Worm (Caenorhabditis elegans) whole organism, L4 larva: Measurements from ENCODE around the gene C55C3.6.

ENCODE experiments used
- F10B5.3 ChIP-seq: sonication (generic microtip); optimal IDR thresholded peaks from 2 replicates; lab custom pipeline; 2016; ENCODE audit warnings: mild to moderate bottlenecking, missing genetic modification characterization, missing compliant biosample characterization
- F49E8.2 ChIP-seq: sonication (generic microtip); optimal IDR thresholded peaks from 2 replicates; lab custom pipeline; 2016; ENCODE audit warnings: missing compliant biosample characterization, mild to moderate bottlenecking, missing genetic modification characterization, borderline replicate concordance
- Y48G9A.11 ChIP-seq: fragments of 200-800 bp; sonication (Bioruptor generic); IDR thresholded peaks from 2 replicates; pipeline ENCODE4 v1.3.6; 2022; ENCODE audit warnings: missing genetic modification reagents, missing genetic modification characterization, missing compliant biosample characterization
- aha-1 ChIP-seq: fragments of 150-350 bp; peaks from one replicate; lab custom pipeline; 2014; ENCODE audit warnings: missing biosample characterization, missing genetic modification characterization
- aly-2 ChIP-seq: sonication (generic microtip); optimal IDR thresholded peaks from 2 replicates; lab custom pipeline; 2018; ENCODE audit warnings: missing biosample characterization, missing genetic modification characterization
- ama-1 ChIP-seq: fragments of 150-350 bp; optimal IDR thresholded peaks from 2 replicates; lab custom pipeline; 2014; ENCODE audit warnings: inconsistent platforms, mixed read lengths
- attf-4 ChIP-seq: sonication (generic microtip); optimal IDR thresholded peaks from 3 replicates; lab custom pipeline; 2017; ENCODE audit warnings: missing biosample characterization, missing genetic modification characterization
- ceh-32 ChIP-seq: sonication (generic microtip); optimal IDR thresholded peaks from 2 replicates; lab custom pipeline; 2016; ENCODE audit warnings: mild to moderate bottlenecking, missing genetic modification characterization, missing compliant biosample characterization; ENCODE audit not compliant: poor library complexity
- ceh-62 ChIP-seq: sonication (generic microtip); optimal IDR thresholded peaks from 2 replicates; lab custom pipeline; 2017; ENCODE audit warnings: missing biosample characterization, missing genetic modification characterization
- ceh-82 ChIP-seq: sonication (generic microtip); optimal IDR thresholded peaks from 2 replicates; lab custom pipeline; 2017; ENCODE audit warnings: missing biosample characterization, missing genetic modification characterization
- daf-16 ChIP-seq, 3 experiments: sonication (generic microtip); optimal IDR thresholded peaks; 2 replicates each; lab custom pipeline; 2016 to 2017; ENCODE audit warnings: missing genetic modification characterization in 3 of 3, missing genetic modification reagents in 3 of 3, mild to moderate bottlenecking in 2 of 3, missing compliant biosample characterization in 2 of 3, missing biosample characterization in 1 of 3, moderate library complexity in 1 of 3
- daf-19 ChIP-seq: fragments of 200-800 bp; sonication (Bioruptor generic); conservative IDR thresholded peaks from 2 replicates; pipeline ENCODE4 v1.3.6; 2022; ENCODE audit warnings: missing genetic modification characterization, missing compliant biosample characterization
- dpl-1 ChIP-seq: fragments of 150-350 bp; optimal IDR thresholded peaks from 2 replicates; lab custom pipeline; 2014; ENCODE audit warnings: missing biosample characterization, missing genetic modification reagents, missing genetic modification characterization
- dve-1 ChIP-seq: sonication (generic microtip); optimal IDR thresholded peaks from 2 replicates; lab custom pipeline; 2017; ENCODE audit warnings: antibody characterized with exemption, mild to moderate bottlenecking, missing genetic modification characterization, missing compliant biosample characterization; ENCODE audit not compliant: insufficient read depth
- egl-43 ChIP-seq: fragments of 200-800 bp; sonication (Bioruptor generic); IDR thresholded peaks from 2 replicates; pipeline ENCODE4 v1.3.6; 2022; ENCODE audit warnings: missing genetic modification reagents, missing genetic modification characterization, missing compliant biosample characterization
- gei-8 ChIP-seq: fragments of 200-800 bp; sonication (Bioruptor generic); optimal IDR thresholded peaks from 2 replicates; lab custom pipeline; 2018; ENCODE audit warnings: mild to moderate bottlenecking, missing genetic modification characterization, missing compliant biosample characterization
- hif-1 ChIP-seq, 2 experiments: sonication (generic microtip); optimal IDR thresholded peaks; 2 replicates each; lab custom pipeline; 2016 to 2017; ENCODE audit warnings: missing compliant biosample characterization in 2 of 2, missing genetic modification characterization in 2 of 2, missing genetic modification reagents in 2 of 2, missing genotype in 2 of 2, mild to moderate bottlenecking in 1 of 2
- hmg-1.1 ChIP-seq: fragments of 200-800 bp; sonication (Bioruptor generic); IDR thresholded peaks from 2 replicates; pipeline ENCODE4 v1.3.6; 2022; ENCODE audit warnings: missing genetic modification reagents, missing genetic modification characterization, missing compliant biosample characterization
- lim-7 ChIP-seq: fragments of 200-800 bp; sonication (Bioruptor generic); IDR thresholded peaks from 2 replicates; pipeline ENCODE4 v1.3.6; 2022; ENCODE audit warnings: missing genetic modification characterization, missing compliant biosample characterization
- lin-15B ChIP-seq: fragments of 150-350 bp; sonication (generic microtip); optimal IDR thresholded peaks from 3 replicates; lab custom pipeline; 2014; ENCODE audit warnings: missing biosample characterization, missing genetic modification characterization
- lin-29 ChIP-seq: fragments of 200-800 bp; sonication (Bioruptor generic); IDR thresholded peaks from 2 replicates; pipeline ENCODE4 v1.3.6; 2022; ENCODE audit warnings: missing genetic modification reagents, missing genetic modification characterization, missing compliant biosample characterization
- lin-39 ChIP-seq: fragments of 150-350 bp; optimal IDR thresholded peaks from 2 replicates; lab custom pipeline; 2014; ENCODE audit warnings: missing biosample characterization, missing genetic modification reagents, missing genetic modification characterization
- mdl-1 ChIP-seq, 2 experiments: fragments of 150-350 bp in 1 of 2; sonication (generic microtip) in 1 of 2; optimal IDR thresholded peaks; 2 replicates each; lab custom pipeline; 2014 to 2017; ENCODE audit warnings: missing biosample characterization in 2 of 2, missing genetic modification characterization in 2 of 2
- mxl-3 ChIP-seq: fragments of 200-800 bp; sonication (Bioruptor generic); optimal IDR thresholded peaks from 2 replicates; lab custom pipeline; 2018; ENCODE audit warnings: mild to moderate bottlenecking, missing genetic modification characterization, missing compliant biosample characterization
- nhr-10 ChIP-seq: fragments of 150-350 bp; optimal IDR thresholded peaks from 2 replicates; lab custom pipeline; 2014; ENCODE audit warnings: missing biosample characterization, missing genetic modification characterization
- nhr-11 ChIP-seq: fragments of 150-350 bp; optimal IDR thresholded peaks from 2 replicates; lab custom pipeline; 2014; ENCODE audit warnings: missing biosample characterization, missing genetic modification characterization
- nhr-111 ChIP-seq: fragments of 200-800 bp; sonication (Bioruptor generic); optimal IDR thresholded peaks from 2 replicates; lab custom pipeline; 2018; ENCODE audit warnings: mild to moderate bottlenecking, missing genetic modification characterization, missing compliant biosample characterization
- nhr-237 ChIP-seq: sonication (generic microtip); optimal IDR thresholded peaks from 2 replicates; lab custom pipeline; 2017; ENCODE audit warnings: missing biosample characterization, missing genetic modification characterization
- nhr-48 ChIP-seq: sonication (generic microtip); optimal IDR thresholded peaks from 2 replicates; lab custom pipeline; 2016; ENCODE audit warnings: mild to moderate bottlenecking, missing genetic modification characterization, missing compliant biosample characterization
- nhr-6 ChIP-seq: fragments of 150-350 bp; optimal IDR thresholded peaks from 2 replicates; lab custom pipeline; 2014; ENCODE audit warnings: missing biosample characterization, missing genetic modification characterization
- nhr-77 ChIP-seq: fragments of 150-350 bp; optimal IDR thresholded peaks from 2 replicates; lab custom pipeline; 2014; ENCODE audit warnings: missing biosample characterization, missing genetic modification characterization
- php-3 ChIP-seq: fragments of 200-800 bp; sonication (Bioruptor generic); IDR thresholded peaks from 2 replicates; pipeline ENCODE4 v1.3.6; 2022; ENCODE audit warnings: missing genetic modification reagents, missing genetic modification characterization, missing compliant biosample characterization
- rbr-2 ChIP-seq: sonication (generic microtip); optimal IDR thresholded peaks from 2 replicates; lab custom pipeline; 2016; ENCODE audit warnings: missing genotype, missing genetic modification characterization, missing compliant biosample characterization
- saeg-2 ChIP-seq: fragments of 200-800 bp; sonication (Bioruptor generic); IDR thresholded peaks from 2 replicates; pipeline ENCODE4 v1.3.6; 2022; ENCODE audit warnings: missing genetic modification reagents, missing genetic modification characterization, missing compliant biosample characterization
- sdz-12 ChIP-seq: fragments of 200-800 bp; sonication (Bioruptor generic); optimal IDR thresholded peaks from 2 replicates; lab custom pipeline; 2018; ENCODE audit warnings: mild to moderate bottlenecking, missing genetic modification characterization, missing compliant biosample characterization
- set-16 ChIP-seq: fragments of 200-800 bp; sonication (Bioruptor generic); IDR thresholded peaks from 2 replicates; pipeline ENCODE4 v1.3.6; 2022; ENCODE audit warnings: missing genetic modification reagents, missing genetic modification characterization, missing compliant biosample characterization
- spr-1 ChIP-seq: sonication (generic microtip); optimal IDR thresholded peaks from 2 replicates; lab custom pipeline; 2016; ENCODE audit warnings: mild to moderate bottlenecking, missing genetic modification characterization, missing compliant biosample characterization
- spr-3 ChIP-seq: fragments of 200-800 bp; sonication (Bioruptor generic); optimal IDR thresholded peaks from 2 replicates; lab custom pipeline; 2018; ENCODE audit warnings: mild to moderate bottlenecking, missing genetic modification characterization, missing compliant biosample characterization
- tra-1 ChIP-seq: fragments of 200-800 bp; sonication (Bioruptor generic); IDR thresholded peaks from 2 replicates; pipeline ENCODE4 v1.3.6; 2022; ENCODE audit warnings: missing genetic modification reagents, missing genetic modification characterization, missing compliant biosample characterization
- unc-130 ChIP-seq: sonication (generic microtip); optimal IDR thresholded peaks from 2 replicates; lab custom pipeline; 2016; ENCODE audit warnings: missing genetic modification reagents, missing genetic modification characterization, missing compliant biosample characterization
- vab-7 ChIP-seq: fragments of 200-800 bp; sonication (Bioruptor generic); IDR thresholded peaks from 2 replicates; pipeline ENCODE4 v1.3.6; 2022; ENCODE audit warnings: missing genetic modification reagents, missing genetic modification characterization, missing compliant biosample characterization
- zfp-3 ChIP-seq: fragments of 200-800 bp; sonication (Bioruptor generic); conservative IDR thresholded peaks from 2 replicates; pipeline ENCODE4 v1.3.6; 2022; ENCODE audit warnings: missing genetic modification reagents, missing genetic modification characterization, missing compliant biosample characterization

Gene C55C3.6

ce11 chrIV:5667191-5667590 is 15.8 kb upstream of the C55C3.6 start (continued):
- no peak for TF ChIP-seq ceh-62 (tag; lab: Kevin White, UChicago)
- TF ChIP-seq nhr-111 (GFP tag; lab: Kevin White, UChicago) = no peak
- no peak for TF ChIP-seq lin-39 (tag; lab: Kevin White, UChicago)
- peak in 1 of 2 experiments; percentile 57 for TF ChIP-seq mdl-1 (tag; optimal IDR thresholded peaks at IDR 0.05; lab: Kevin White, UChicago)
- TF ChIP-seq spr-1 (tag; lab: Kevin White, UChicago) = no peak
- TF ChIP-seq sdz-12 (GFP tag; lab: Kevin White, UChicago) = no peak
- TF ChIP-seq ama-1 (lab: Kevin White, UChicago) = no peak
- no peak for TF ChIP-seq lim-7 (GFP tag; lab: Robert Waterston, UW)
- no peak for TF ChIP-seq egl-43
- TF ChIP-seq saeg-2 (GFP tag; lab: Robert Waterston, UW) = no peak
- peak; percentile 5 for TF ChIP-seq rbr-2 (tag; lab: Kevin White, UChicago)
- no peak for TF ChIP-seq F10B5.3 (tag; lab: Kevin White, UChicago)
- no peak for TF ChIP-seq lin-15B (tag; lab: Kevin White, UChicago)
- peak; percentile 16 for TF ChIP-seq mxl-3 (GFP tag; lab: Kevin White, UChicago)
- TF ChIP-seq Y48G9A.11 (GFP tag; lab: Robert Waterston, UW) = no peak
- TF ChIP-seq dpl-1 (GFP tag; lab: Kevin White, UChicago) = peak; percentile 11
- no peak for TF ChIP-seq attf-4 (tag; lab: Kevin White, UChicago)
- TF ChIP-seq vab-7 (GFP tag; lab: Robert Waterston, UW) = 0 out of 2 replicates have a peak, but pooled peaks have one; percentile 16
- peak in 1 of 2 experiments; percentile 86 for TF ChIP-seq daf-16 (GFP tag; optimal IDR thresholded peaks at IDR 0.05; lab: Kevin White, UChicago)
- peak; percentile 88 for TF ChIP-seq daf-16 (tag; optimal IDR thresholded peaks at IDR 0.05; lab: Kevin White, UChicago)
- no peak for TF ChIP-seq unc-130 (GFP tag; lab: Kevin White, UChicago)
- TF ChIP-seq nhr-48 (tag; lab: Kevin White, UChicago) = no peak
- TF ChIP-seq lin-29 (GFP tag; lab: Robert Waterston, UW) = no peak
- peak in 1 of 2 experiments; percentile 23 for TF ChIP-seq hif-1 (tag; optimal IDR thresholded peaks at IDR 0.05; lab: Kevin White, UChicago)

- no peak for TF ChIP-seq nhr-77
- peak; percentile 40 for TF ChIP-seq dve-1 (tag; lab: Kevin White, UChicago)
- TF ChIP-seq nhr-237 (tag; lab: Kevin White, UChicago) = no peak
- no peak for TF ChIP-seq daf-16 (GFP tag; optimal IDR thresholded peaks at IDR 0.05; lab: Kevin White, UChicago)
- TF ChIP-seq daf-16 (tag; optimal IDR thresholded peaks at IDR 0.05; lab: Kevin White, UChicago) = peak; percentile 89
Observed at ce11 chrIV:5669459-5669858, 13.5 kb upstream of the C55C3.6 start, which contains the start of gene T19E7.6. Gene T19E7.6 (minus strand): TSS chrIV:5669503.

- TF ChIP-seq set-16 (GFP tag; lab: Robert Waterston, UW) (no peak), aly-2 (tag; lab: Kevin White, UChicago) (no peak), ceh-32 (no peak), nhr-6 (no peak), dpl-1 (GFP tag; lab: Kevin White, UChicago) (no peak), hmg-1.1 (GFP tag; lab: Robert Waterston, UW) (no peak), php-3 (GFP tag; lab: Robert Waterston, UW) (no peak), nhr-10 (tag; lab: Kevin White, UChicago) (no peak), daf-19 (GFP tag; lab: Robert Waterston, UW) (no peak), tra-1 (no peak)
Observed at ce11 chrIV:5671325-5671724, 11.7 kb upstream of the C55C3.6 start.

ce11 chrIV:5674435-5674834 is 8.5 kb upstream of the C55C3.6 start, which contains the start of gene srd-5:
Gene srd-5 (minus strand): TSS chrIV:5674535.
- TF ChIP-seq nhr-11 (tag; lab: Kevin White, UChicago) (no peak), zfp-3 (GFP tag; lab: Robert Waterston, UW) (no peak), ceh-82 (tag; lab: Kevin White, UChicago) (no peak), spr-3 (GFP tag; lab: Kevin White, UChicago) (no peak), aha-1 (tag; lab: Kevin White, UChicago) (no peak), F49E8.2 (tag; lab: Kevin White, UChicago) (no peak), set-16 (GFP tag; lab: Robert Waterston, UW) (no peak), aly-2 (tag; lab: Kevin White, UChicago) (no peak), hmg-1.1 (GFP tag; lab: Robert Waterston, UW) (no peak), lin-29 (GFP tag; lab: Robert Waterston, UW) (no peak), gei-8 (GFP tag; lab: Kevin White, UChicago) (no peak), tra-1 (no peak), vab-7 (GFP tag; lab: Robert Waterston, UW) (no peak)
